Worm (Caenorhabditis elegans) whole organism, mixed stage, embryonic: Measurements from ENCODE around the gene nlp-78.

ENCODE experiments used
- drap-1 ChIP-seq: fragments of 200-800 bp; sonication (Bioruptor generic); optimal IDR thresholded peaks from 3 replicates; lab custom pipeline; 2018; ENCODE audit warnings: mild to moderate bottlenecking, missing genetic modification characterization, missing compliant biosample characterization
- elt-3 ChIP-seq: fragments of 150-350 bp; optimal IDR thresholded peaks from 2 replicates; lab custom pipeline; 2014; ENCODE audit warnings: missing biosample characterization, missing genetic modification characterization
- pha-4 ChIP-seq: fragments of 150-350 bp; optimal IDR thresholded peaks from 2 replicates; lab custom pipeline; 2018; ENCODE audit warnings: missing biosample characterization, missing genetic modification reagents, missing genetic modification characterization
- ztf-11 ChIP-seq: fragments of 150-350 bp; optimal IDR thresholded peaks from 2 replicates; lab custom pipeline; 2014; ENCODE audit warnings: missing biosample characterization, missing genetic modification characterization

DNA sequence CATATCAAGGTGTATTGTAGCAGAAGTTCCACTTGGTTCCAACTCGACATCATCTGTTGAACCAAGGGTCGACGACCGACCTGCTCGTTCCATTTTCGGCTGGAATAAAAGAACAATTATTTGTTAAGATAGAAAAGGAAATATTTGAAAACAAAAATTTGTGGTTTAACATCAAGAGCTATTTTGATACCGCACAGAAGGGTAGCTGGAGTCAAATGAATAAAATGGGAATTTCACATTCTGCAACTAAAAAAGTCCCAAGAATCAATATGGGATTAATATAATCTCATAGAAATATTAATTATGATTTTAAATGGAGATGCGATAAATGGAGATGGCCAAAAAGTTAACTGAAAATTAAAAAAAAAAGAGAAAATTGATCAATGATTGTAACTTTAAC lies 37.5 kb upstream of the nlp-78 start, which contains the start of gene clh-5:
- TF ChIP-seq ztf-11 (tag; lab: Kevin White, UChicago) (no peak), pha-4 (tag; lab: Kevin White, UChicago) (no peak), drap-1 (no peak), elt-3 (tag; lab: Kevin White, UChicago) (no peak)
